Worm (Caenorhabditis elegans) whole organism, L4 larva: ENCODE measurements around the gene sphr-1.

Experiments
- F10B5.3 ChIP-seq: sonication (generic microtip); optimal IDR thresholded peaks from 2 replicates; lab custom pipeline; 2016; ENCODE audit warnings: mild to moderate bottlenecking, missing genetic modification characterization, missing compliant biosample characterization
- T26A8.4 ChIP-seq: fragments of 200-800 bp; sonication (Bioruptor generic); IDR thresholded peaks from 2 replicates; pipeline ENCODE4 v1.3.6; 2022; ENCODE audit warnings: missing genetic modification characterization, missing compliant biosample characterization
- Y105C5A.15 ChIP-seq: fragments of 200-800 bp; sonication (Bioruptor generic); IDR thresholded peaks from 2 replicates; pipeline ENCODE4 v1.3.6; 2022; ENCODE audit warnings: missing genetic modification characterization, missing compliant biosample characterization
- Y48G9A.11 ChIP-seq: fragments of 200-800 bp; sonication (Bioruptor generic); IDR thresholded peaks from 2 replicates; pipeline ENCODE4 v1.3.6; 2022; ENCODE audit warnings: missing genetic modification reagents, missing genetic modification characterization, missing compliant biosample characterization
- Y5F2A.4 ChIP-seq: fragments of 200-800 bp; sonication (Bioruptor generic); optimal IDR thresholded peaks from 2 replicates; lab custom pipeline; 2018; ENCODE audit warnings: mild to moderate bottlenecking, missing genetic modification characterization, missing compliant biosample characterization
- aha-1 ChIP-seq: fragments of 150-350 bp; peaks from one replicate; lab custom pipeline; 2014; ENCODE audit warnings: missing biosample characterization, missing genetic modification characterization
- arid-1 ChIP-seq: fragments of 200-800 bp; sonication (Bioruptor generic); conservative IDR thresholded peaks from 2 replicates; pipeline ENCODE4 v1.3.6; 2022; ENCODE audit warnings: missing genetic modification reagents, missing genetic modification characterization, missing compliant biosample characterization
- attf-4 ChIP-seq: sonication (generic microtip); optimal IDR thresholded peaks from 3 replicates; lab custom pipeline; 2017; ENCODE audit warnings: missing biosample characterization, missing genetic modification characterization
- ceh-44 ChIP-seq: fragments of 200-800 bp; sonication (Bioruptor generic); IDR thresholded peaks from 2 replicates; pipeline ENCODE4 v1.3.6; 2022; ENCODE audit warnings: missing genetic modification reagents, missing genetic modification characterization, missing compliant biosample characterization
- daf-16 ChIP-seq, 3 experiments: sonication (generic microtip); optimal IDR thresholded peaks; 2 replicates each; lab custom pipeline; 2016 to 2017; ENCODE audit warnings: missing genetic modification characterization in 3 of 3, missing genetic modification reagents in 3 of 3, mild to moderate bottlenecking in 2 of 3, missing compliant biosample characterization in 2 of 3, missing biosample characterization in 1 of 3, moderate library complexity in 1 of 3
- dmd-6 ChIP-seq: fragments of 200-800 bp; sonication (Bioruptor generic); IDR thresholded peaks from 2 replicates; pipeline ENCODE4 v1.3.6; 2022; ENCODE audit warnings: missing genetic modification reagents, missing genetic modification characterization, missing compliant biosample characterization
- dmd-8 ChIP-seq: fragments of 200-800 bp; sonication (Bioruptor generic); IDR thresholded peaks from 2 replicates; pipeline ENCODE4 v1.3.6; 2022; ENCODE audit warnings: missing genetic modification characterization, missing compliant biosample characterization
- dve-1 ChIP-seq: sonication (generic microtip); optimal IDR thresholded peaks from 2 replicates; lab custom pipeline; 2017; ENCODE audit warnings: antibody characterized with exemption, mild to moderate bottlenecking, missing genetic modification characterization, missing compliant biosample characterization; ENCODE audit not compliant: insufficient read depth
- egl-43 ChIP-seq: fragments of 200-800 bp; sonication (Bioruptor generic); IDR thresholded peaks from 2 replicates; pipeline ENCODE4 v1.3.6; 2022; ENCODE audit warnings: missing genetic modification reagents, missing genetic modification characterization, missing compliant biosample characterization
- fkh-10 ChIP-seq: fragments of 150-350 bp; optimal IDR thresholded peaks from 2 replicates; lab custom pipeline; 2014; ENCODE audit warnings: missing biosample characterization, missing genetic modification reagents, missing genetic modification characterization
- fos-1 ChIP-seq: fragments of 150-350 bp; optimal IDR thresholded peaks from 2 replicates; lab custom pipeline; 2014; ENCODE audit warnings: missing biosample characterization, missing genetic modification characterization
- hif-1 ChIP-seq, 2 experiments: sonication (generic microtip); optimal IDR thresholded peaks; 2 replicates each; lab custom pipeline; 2016 to 2017; ENCODE audit warnings: missing compliant biosample characterization in 2 of 2, missing genetic modification characterization in 2 of 2, missing genetic modification reagents in 2 of 2, missing genotype in 2 of 2, mild to moderate bottlenecking in 1 of 2
- hlh-30 ChIP-seq: sonication (generic microtip); optimal IDR thresholded peaks from 2 replicates; lab custom pipeline; 2017; ENCODE audit warnings: antibody characterized with exemption, mild to moderate bottlenecking, missing genetic modification characterization, missing compliant biosample characterization; ENCODE audit not compliant: insufficient read depth
- lin-38 ChIP-seq: fragments of 200-800 bp; sonication (Bioruptor generic); IDR thresholded peaks from 2 replicates; pipeline ENCODE4 v1.3.6; 2022; ENCODE audit warnings: missing genetic modification reagents, missing genetic modification characterization, missing compliant biosample characterization
- lsy-2 ChIP-seq, 2 experiments: fragments of 150-350 bp in 1 of 2; sonication (generic microtip) in 1 of 2; optimal IDR thresholded peaks; 2 replicates each; lab custom pipeline; 2014 to 2017; ENCODE audit warnings: missing biosample characterization in 2 of 2, missing genetic modification characterization in 2 of 2
- madf-9 ChIP-seq: fragments of 200-800 bp; sonication (Bioruptor generic); conservative IDR thresholded peaks from 2 replicates; pipeline ENCODE4 v1.3.6; 2022; ENCODE audit warnings: missing genetic modification reagents, missing genetic modification characterization, missing compliant biosample characterization
- mdt-29 ChIP-seq: fragments of 200-800 bp; sonication (Bioruptor generic); IDR thresholded peaks from 2 replicates; pipeline ENCODE4 v1.3.6; 2022; ENCODE audit warnings: missing genetic modification reagents, missing genetic modification characterization, missing compliant biosample characterization
- mxl-2 ChIP-seq: fragments of 200-800 bp; sonication (Bioruptor generic); conservative IDR thresholded peaks from 2 replicates; pipeline ENCODE4 v1.3.6; 2022; ENCODE audit warnings: missing genetic modification reagents, missing genetic modification characterization, missing compliant biosample characterization
- nhr-10 ChIP-seq: fragments of 150-350 bp; optimal IDR thresholded peaks from 2 replicates; lab custom pipeline; 2014; ENCODE audit warnings: missing biosample characterization, missing genetic modification characterization
- nhr-25 ChIP-seq: sonication (generic microtip); optimal IDR thresholded peaks from 2 replicates; lab custom pipeline; 2017; ENCODE audit warnings: missing genetic modification characterization, mild to moderate bottlenecking, missing compliant biosample characterization, antibody characterized with exemption, moderate library complexity, borderline replicate concordance; ENCODE audit not compliant: insufficient read depth
- nhr-28 ChIP-seq: fragments of 150-350 bp; optimal IDR thresholded peaks from 2 replicates; lab custom pipeline; 2014; ENCODE audit warnings: missing biosample characterization, missing genetic modification characterization
- nhr-42 ChIP-seq: fragments of 200-800 bp; sonication (Bioruptor generic); IDR thresholded peaks from 2 replicates; pipeline ENCODE4 v1.3.6; 2022; ENCODE audit warnings: missing genetic modification characterization, missing compliant biosample characterization
- php-3 ChIP-seq: fragments of 200-800 bp; sonication (Bioruptor generic); IDR thresholded peaks from 2 replicates; pipeline ENCODE4 v1.3.6; 2022; ENCODE audit warnings: missing genetic modification reagents, missing genetic modification characterization, missing compliant biosample characterization
- pqm-1 ChIP-seq: sonication (generic microtip); optimal IDR thresholded peaks from 2 replicates; lab custom pipeline; 2017; ENCODE audit warnings: missing biosample characterization, missing genetic modification characterization
- sdz-12 ChIP-seq: fragments of 200-800 bp; sonication (Bioruptor generic); optimal IDR thresholded peaks from 2 replicates; lab custom pipeline; 2018; ENCODE audit warnings: mild to moderate bottlenecking, missing genetic modification characterization, missing compliant biosample characterization
- set-16 ChIP-seq: fragments of 200-800 bp; sonication (Bioruptor generic); IDR thresholded peaks from 2 replicates; pipeline ENCODE4 v1.3.6; 2022; ENCODE audit warnings: missing genetic modification reagents, missing genetic modification characterization, missing compliant biosample characterization
- skn-1 ChIP-seq: fragments of 150-350 bp; optimal IDR thresholded peaks from 2 replicates; lab custom pipeline; 2014; ENCODE audit warnings: missing biosample characterization, missing genetic modification characterization
- unc-39 ChIP-seq: sonication (generic microtip); optimal IDR thresholded peaks from 2 replicates; lab custom pipeline; 2017; ENCODE audit warnings: missing biosample characterization, missing genetic modification characterization
- vab-7 ChIP-seq: fragments of 200-800 bp; sonication (Bioruptor generic); IDR thresholded peaks from 2 replicates; pipeline ENCODE4 v1.3.6; 2022; ENCODE audit warnings: missing genetic modification reagents, missing genetic modification characterization, missing compliant biosample characterization
- zfp-2 ChIP-seq: sonication (generic microtip); optimal IDR thresholded peaks from 2 replicates; lab custom pipeline; 2016; ENCODE audit warnings: mild to moderate bottlenecking, missing genetic modification characterization, missing compliant biosample characterization

The sphr-1 gene

ce11 chrV:9160224-9160886 is 31.1 kb upstream of the sphr-1 start, which contains the start of gene col-144 (continued):
- TF ChIP-seq lin-38 (GFP tag; lab: Robert Waterston, UW) (no peak), attf-4 (tag; lab: Kevin White, UChicago) (no peak), nhr-25 (tag; lab: Kevin White, UChicago) (peak; percentile 63), Y48G9A.11 (GFP tag; lab: Robert Waterston, UW) (no peak), Y5F2A.4 (GFP tag; lab: Kevin White, UChicago) (no peak), aha-1 (peak; percentile 95), nhr-28 (tag; lab: Kevin White, UChicago) (peak; percentile 63), pqm-1 (no peak), vab-7 (GFP tag; lab: Robert Waterston, UW) (no peak), zfp-2 (no peak), nhr-10 (tag; lab: Kevin White, UChicago) (no peak), sdz-12 (GFP tag; lab: Kevin White, UChicago) (no peak), lsy-2 (tag; optimal IDR thresholded peaks at IDR 0.05; lab: Kevin White, UChicago) (no peak), daf-16 (GFP tag; optimal IDR thresholded peaks at IDR 0.05; lab: Kevin White, UChicago) (no peak), daf-16 (tag; optimal IDR thresholded peaks at IDR 0.05; lab: Kevin White, UChicago) (no peak), F10B5.3 (no peak), unc-39 (tag; lab: Kevin White, UChicago) (no peak), nhr-42 (GFP tag; lab: Robert Waterston, UW) (no peak)

ce11 chrV:9162118-9162729 is 29.2 kb upstream of the sphr-1 start:
- TF ChIP-seq egl-43 (GFP tag; lab: Robert Waterston, UW) (0 out of 2 replicates have a peak, but pooled peaks have one; percentile 32), T26A8.4 (GFP tag; lab: Robert Waterston, UW) (0 out of 2 replicates have a peak, but pooled peaks have one; percentile 43), dmd-8 (no peak), set-16 (GFP tag; lab: Robert Waterston, UW) (peak; percentile 96), mxl-2 (GFP tag; lab: Robert Waterston, UW) (no peak)

- TF ChIP-seq ceh-44 (GFP tag; lab: Robert Waterston, UW) (no peak), hif-1 (tag; optimal IDR thresholded peaks at IDR 0.05; lab: Kevin White, UChicago) (no peak), dmd-6 (GFP tag; lab: Robert Waterston, UW) (no peak), hlh-30 (tag; lab: Kevin White, UChicago) (no peak), fos-1 (tag; lab: Kevin White, UChicago) (no peak), dve-1 (tag; lab: Kevin White, UChicago) (no peak), Y48G9A.11 (GFP tag; lab: Robert Waterston, UW) (no peak), fkh-10 (GFP tag; lab: Kevin White, UChicago) (no peak), arid-1 (GFP tag; lab: Robert Waterston, UW) (no peak), pqm-1 (no peak), skn-1 (no peak), php-3 (GFP tag; lab: Robert Waterston, UW) (no peak), mxl-2 (GFP tag; lab: Robert Waterston, UW) (no peak), madf-9 (GFP tag; lab: Robert Waterston, UW) (no peak), Y105C5A.15 (no peak), mdt-29 (GFP tag; lab: Robert Waterston, UW) (no peak)
These were observed 28.4 kb upstream of the sphr-1 start, which contains the start of gene col-145 for ce11 chrV:9162955-9163468. Gene col-145, minus strand, starts transcription at chrV:9163005.
